Worm (Caenorhabditis elegans): ENCODE measurements around the gene cmk-1.
A peak's percentile ranks its signal among the peaks of the same experiment; 100 is the strongest.

The cmk-1 gene

DNA sequence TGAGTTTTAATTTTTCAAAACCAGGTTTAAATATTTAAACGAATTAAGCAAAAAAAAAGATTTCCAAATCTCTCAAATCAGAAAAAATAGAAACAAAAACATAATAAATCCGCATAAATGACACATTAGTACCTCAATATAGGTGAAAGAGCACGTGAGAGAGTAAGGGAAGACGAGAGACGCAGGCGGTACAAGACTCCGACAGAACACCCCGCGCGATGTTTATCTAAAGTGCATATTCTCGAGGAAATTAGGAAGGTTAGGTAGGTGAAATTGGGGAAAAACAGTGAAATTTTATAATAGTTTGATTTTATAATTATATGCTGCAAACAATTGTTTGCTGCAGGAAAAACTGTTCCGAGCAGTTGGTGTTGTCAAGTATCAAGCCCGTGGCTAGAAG is 19.7 kb upstream of the cmk-1 start:
- TF ChIP-seq F13H6.1 (tag; optimal IDR thresholded peaks at IDR 0.05) (no peak), fos-1 (tag; optimal IDR thresholded peaks at IDR 0.05) (no peak), lin-13 (GFP tag; optimal IDR thresholded peaks at IDR 0.05) (peak; percentile 49), C34F6.9 (tag; optimal IDR thresholded peaks at IDR 0.05) (peak; percentile 27), nhr-25 (tag; optimal IDR thresholded peaks at IDR 0.05) (no peak), lsy-2 (tag; optimal IDR thresholded peaks at IDR 0.05) (peak in 1 of 2 experiments; percentile 62), crh-2 (tag; optimal IDR thresholded peaks at IDR 0.05) (peak; percentile 15), unc-55 (GFP tag; optimal IDR thresholded peaks at IDR 0.05) (peak; percentile 50)

DNA sequence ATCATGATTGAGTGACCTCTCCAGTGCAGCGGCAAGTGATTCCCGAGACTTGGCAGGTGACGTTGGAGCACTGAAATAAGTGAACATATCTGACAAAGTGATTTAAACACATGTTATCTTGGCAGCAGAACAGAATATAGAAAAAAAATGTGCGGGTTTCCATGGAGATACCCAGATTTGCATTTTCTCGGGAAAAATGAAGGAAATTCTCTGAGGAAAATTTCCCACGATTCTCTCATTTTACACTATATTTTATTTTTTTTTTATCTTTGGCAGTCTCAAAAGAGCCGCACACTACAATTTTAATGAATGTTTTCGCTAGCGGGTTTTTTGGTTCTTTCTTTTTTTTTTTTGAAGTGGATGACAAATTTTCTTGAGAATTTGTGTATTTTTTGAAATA is 10.4 kb upstream of the cmk-1 start:
- TF ChIP-seq sma-9 (GFP tag; optimal IDR thresholded peaks at IDR 0.05) (no peak), sma-9 (tag; optimal IDR thresholded peaks at IDR 0.05) (no peak), lin-39 (tag; optimal IDR thresholded peaks at IDR 0.05) (no peak), ama-1 (optimal IDR thresholded peaks at IDR 0.05) (no peak), aly-2 (tag; optimal IDR thresholded peaks at IDR 0.05) (no peak), lin-11 (tag; optimal IDR thresholded peaks at IDR 0.05) (no peak), ZK546.5 (tag; optimal IDR thresholded peaks at IDR 0.05) (no peak), snpc-4 (tag; optimal IDR thresholded peaks at IDR 0.05) (no peak), mbf-1 (tag; optimal IDR thresholded peaks at IDR 0.05) (no peak), F13H6.1 (tag; optimal IDR thresholded peaks at IDR 0.05) (no peak), unc-55 (GFP tag; optimal IDR thresholded peaks at IDR 0.05) (no peak)

DNA sequence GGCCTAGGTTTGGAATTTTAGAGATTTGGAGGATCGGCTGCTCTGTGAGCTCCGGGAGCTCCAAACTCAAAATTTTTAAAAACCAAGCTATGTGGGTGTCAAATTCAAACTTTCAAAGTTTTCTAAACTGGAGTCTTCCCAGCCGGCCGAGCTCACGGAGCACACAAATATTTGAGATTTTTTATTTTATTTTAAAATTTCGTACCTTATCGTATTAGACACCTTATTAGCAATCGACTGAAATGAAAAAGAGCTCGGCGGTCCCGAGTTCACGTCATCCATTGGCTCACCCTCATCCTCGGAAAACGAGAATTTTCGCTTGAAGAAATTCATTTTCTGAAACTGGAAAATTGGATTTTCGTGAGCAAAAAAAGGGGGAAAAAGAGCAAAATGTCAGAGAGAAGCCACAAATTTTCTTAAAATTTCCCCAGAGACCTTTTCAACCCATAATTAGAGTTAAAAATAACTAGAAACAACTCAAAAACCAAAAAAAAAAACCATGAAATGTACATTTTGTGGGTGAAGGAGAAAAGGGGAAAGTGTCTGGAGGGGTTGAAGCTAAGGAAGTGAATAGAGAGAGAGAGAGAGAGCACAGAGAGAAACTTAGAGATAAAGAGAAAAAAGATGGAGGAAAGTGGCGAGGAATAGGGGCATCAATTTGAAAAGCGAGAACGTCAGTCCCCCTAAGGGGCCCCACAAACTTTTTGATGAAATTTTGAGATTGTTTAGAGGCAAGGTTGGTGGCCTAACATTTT is 9.3 kb upstream of the cmk-1 start, which contains the start of gene snn-1:
Gene snn-1 (minus strand): TSS at position 355 of the 755 bp plus-strand sequence.
- TF ChIP-seq sma-3 (GFP tag; optimal IDR thresholded peaks at IDR 0.05) (no peak), nhr-21 (tag; optimal IDR thresholded peaks at IDR 0.05) (no peak), C34F6.9 (tag; optimal IDR thresholded peaks at IDR 0.05) (peak; percentile 13), unc-55 (GFP tag; optimal IDR thresholded peaks at IDR 0.05) (peak; percentile 36), lsy-2 (tag; optimal IDR thresholded peaks at IDR 0.05) (peak in 1 of 2 experiments; percentile 20), elt-3 (tag; optimal IDR thresholded peaks at IDR 0.05) (no peak)

DNA sequence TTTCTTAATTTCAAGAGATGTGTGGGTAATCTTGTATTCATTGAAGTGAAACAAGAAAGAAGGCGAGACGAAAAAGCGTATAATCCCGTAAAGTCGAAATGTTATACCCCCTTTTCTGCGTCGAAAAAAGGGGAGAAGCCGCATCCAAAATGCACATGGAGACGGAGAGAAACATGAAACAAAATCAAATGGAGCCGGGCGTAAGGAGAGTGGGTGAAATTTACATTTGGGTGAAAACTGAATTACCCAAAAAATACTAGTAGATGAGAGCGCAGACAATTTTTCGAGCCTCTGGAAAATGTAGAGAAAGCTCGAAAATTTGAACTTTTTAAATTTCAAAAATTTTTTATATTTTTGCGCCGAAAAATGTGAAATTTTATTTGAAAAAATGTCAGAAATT is 8.0 kb upstream of the cmk-1 start:
- TF ChIP-seq ceh-16 (tag; optimal IDR thresholded peaks at IDR 0.05) (no peak), crh-2 (tag; optimal IDR thresholded peaks at IDR 0.05) (no peak), nhr-21 (tag; optimal IDR thresholded peaks at IDR 0.05) (no peak), unc-55 (GFP tag; optimal IDR thresholded peaks at IDR 0.05) (peak; percentile 81), egl-27 (tag; optimal IDR thresholded peaks at IDR 0.05) (no peak), elt-3 (tag; optimal IDR thresholded peaks at IDR 0.05) (no peak)

DNA sequence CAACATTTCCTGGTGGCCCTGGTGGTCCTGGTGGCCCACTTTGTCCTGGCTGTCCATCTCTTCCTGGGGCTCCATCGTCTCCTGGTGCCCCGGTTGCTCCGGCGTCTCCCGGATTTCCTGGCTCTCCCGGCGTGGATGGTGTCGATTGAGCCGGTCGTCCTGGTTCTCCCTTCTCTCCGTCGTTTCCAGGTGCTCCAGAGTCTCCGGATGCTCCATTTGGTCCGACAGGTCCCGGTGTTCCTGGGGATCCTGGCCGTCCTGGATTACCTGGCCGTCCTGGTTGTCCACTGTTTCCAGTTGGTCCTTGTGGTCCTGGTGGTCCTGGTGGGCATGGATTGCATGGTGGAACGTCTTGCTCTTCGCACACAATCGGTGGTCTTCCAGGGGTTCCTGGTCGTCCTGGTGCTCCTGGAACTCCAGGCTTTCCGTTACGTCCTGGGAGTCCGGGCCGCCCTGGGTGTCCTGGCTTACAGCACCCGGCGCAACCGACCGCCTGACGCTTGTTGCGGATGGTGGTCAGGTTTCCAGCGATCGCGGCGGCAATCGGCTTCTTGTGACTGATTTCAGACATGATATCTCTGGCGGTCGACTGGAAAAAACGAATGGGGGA is 5.7 kb upstream of the cmk-1 start:
- TF ChIP-seq alr-1 (tag; optimal IDR thresholded peaks at IDR 0.05) (no peak), dmd-4 (tag; optimal IDR thresholded peaks at IDR 0.05) (no peak), ztf-11 (tag; optimal IDR thresholded peaks at IDR 0.05) (no peak), ZK546.5 (tag; optimal IDR thresholded peaks at IDR 0.05) (no peak), nhr-11 (tag; optimal IDR thresholded peaks at IDR 0.05) (no peak), nhr-23 (tag; optimal IDR thresholded peaks at IDR 0.05) (no peak), Y55F3AM.14 (GFP tag; optimal IDR thresholded peaks at IDR 0.05) (no peak), nhr-6 (tag; optimal IDR thresholded peaks at IDR 0.05) (no peak)

DNA sequence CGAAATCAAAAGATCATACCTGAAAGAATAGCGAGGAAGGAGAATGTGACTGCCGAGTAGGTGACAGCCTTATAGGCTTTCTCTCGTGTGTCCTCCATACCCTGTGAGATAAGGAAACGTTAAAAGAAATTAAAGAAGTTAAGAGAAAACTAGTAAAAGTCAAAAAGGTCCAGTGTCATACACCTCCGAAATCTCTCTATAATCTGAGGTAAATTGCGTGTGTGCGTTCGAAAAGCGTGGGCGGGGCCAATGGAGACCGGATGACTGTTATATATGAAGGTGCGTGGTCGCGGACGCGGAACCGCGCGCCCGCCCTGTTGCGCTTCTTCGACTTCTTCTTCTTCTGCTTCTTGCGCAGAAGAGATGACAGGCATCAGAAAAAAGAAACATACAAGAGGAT is 4.1 kb upstream of the cmk-1 start, which contains the start of gene col-109:
Gene col-109 (minus strand): TSS at position 101 of the 400 bp plus-strand sequence.
- TF ChIP-seq ZK546.5 (tag; optimal IDR thresholded peaks at IDR 0.05) (no peak), peb-1 (tag; optimal IDR thresholded peaks at IDR 0.05) (no peak), lsy-2 (tag; optimal IDR thresholded peaks at IDR 0.05) (no peak), skn-1 (tag; optimal IDR thresholded peaks at IDR 0.05) (no peak), dmd-4 (tag; optimal IDR thresholded peaks at IDR 0.05) (no peak), nhr-237 (tag; optimal IDR thresholded peaks at IDR 0.05) (no peak), gmeb-1 (tag; optimal IDR thresholded peaks at IDR 0.05) (no peak), nhr-129 (tag; optimal IDR thresholded peaks at IDR 0.05) (no peak), ceh-82 (tag; optimal IDR thresholded peaks at IDR 0.05) (no peak), unc-39 (tag; optimal IDR thresholded peaks at IDR 0.05) (no peak), fos-1 (tag; optimal IDR thresholded peaks at IDR 0.05) (no peak), R02D3.7 (tag; optimal IDR thresholded peaks at IDR 0.05) (no peak), sma-9 (GFP tag; optimal IDR thresholded peaks at IDR 0.05) (no peak), sma-9 (tag; optimal IDR thresholded peaks at IDR 0.05) (no peak), sma-3 (GFP tag; optimal IDR thresholded peaks at IDR 0.05) (no peak), snpc-4 (tag; optimal IDR thresholded peaks at IDR 0.05) (no peak), mab-5 (tag; optimal IDR thresholded peaks at IDR 0.05) (no peak), nhr-77 (tag; optimal IDR thresholded peaks at IDR 0.05) (no peak), sem-4 (tag; optimal IDR thresholded peaks at IDR 0.05) (no peak), elt-1 (tag; optimal IDR thresholded peaks at IDR 0.05) (no peak)

Measured in whole organism, L2 larva.